Fruit fly (Drosophila melanogaster): ENCODE measurements around the gene CG2116.

DNA sequence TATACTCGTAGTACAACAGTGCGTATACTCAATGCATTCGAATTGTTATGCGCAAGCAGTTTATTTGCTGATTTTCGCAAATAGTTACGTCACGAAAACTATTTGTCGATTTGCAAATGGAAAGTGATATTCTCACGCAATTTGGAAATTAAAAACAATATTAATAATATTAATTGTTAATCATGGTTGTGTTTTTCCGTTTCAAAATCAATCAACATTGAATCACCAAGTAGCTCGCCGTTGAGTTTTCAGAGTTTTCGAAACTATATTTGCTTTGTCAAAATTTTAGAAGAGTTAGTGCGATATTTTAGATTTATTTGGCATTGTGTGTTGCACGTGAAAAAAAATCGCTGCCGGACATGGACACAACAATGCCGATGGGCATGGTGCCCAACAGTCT, 30.1 kb downstream of the CG2116 start, which contains the start of gene CG15337:
- TF ChIP-seq CG14711 (tag; optimal IDR thresholded peaks at IDR 0.05) = no peak
- TF ChIP-seq CG11617 (GFP tag; optimal IDR thresholded peaks at IDR 0.05) = no peak
- TF ChIP-seq Crg-1 (GFP tag; optimal IDR thresholded peaks at IDR 0.05) = no peak
- no peak for TF ChIP-seq CG33017 (tag; optimal IDR thresholded peaks at IDR 0.05)
- TF ChIP-seq ovo (GFP tag; optimal IDR thresholded peaks at IDR 0.05) = no peak
- TF ChIP-seq kay (GFP tag; ENCODE audit: borderline replicate concordance) = no peak

Measured in whole organism, adult.